Fruit fly (Drosophila melanogaster) whole organism, embryonic: Measurements from ENCODE around the gene Eh.

Experiments
- CG17829 ChIP-seq: fragments of 200-800 bp; optimal IDR thresholded peaks from 2 replicates; lab custom pipeline; 2019; ENCODE audit warnings: missing biosample characterization, mild to moderate bottlenecking, missing genetic modification characterization, moderate library complexity
- Mes4 ChIP-seq: fragments of 200-800 bp; sonication (Bioruptor generic); optimal IDR thresholded peaks from 2 replicates; lab custom pipeline; 2016; ENCODE audit warnings: missing biosample characterization, missing genetic modification characterization

Gene Eh

DNA sequence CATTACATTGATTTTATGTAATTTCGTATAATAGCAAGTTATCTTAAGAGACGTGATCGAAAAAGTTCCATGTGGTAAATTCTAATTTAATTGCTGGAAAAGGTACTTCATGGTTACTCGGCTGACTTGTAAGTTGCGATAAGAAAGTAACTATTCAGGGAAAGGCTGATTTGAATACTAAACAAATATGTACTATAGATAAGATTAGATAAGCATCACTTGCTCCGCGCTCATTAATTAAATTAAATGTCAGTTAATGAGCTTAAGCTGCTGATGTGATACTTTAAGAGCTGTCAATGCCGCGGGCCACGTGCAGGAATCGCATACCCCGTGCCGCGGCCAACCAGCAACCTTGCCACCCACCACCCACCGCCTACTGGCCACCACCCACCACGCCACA, 48.6 kb downstream of the Eh start (continued):
- TF ChIP-seq Mes4 (GFP tag; lab: Kevin White, UChicago) = no peak
- no peak for TF ChIP-seq CG17829
